Fruit fly (Drosophila melanogaster) whole organism, embryonic: Measurements from ENCODE around the gene CG33269.
A peak's percentile ranks its signal among the peaks of the same experiment; 100 is the strongest.

Source experiments
- ATbp ChIP-seq: fragments of 200-800 bp; sonication (Bioruptor generic); optimal IDR thresholded peaks from 2 replicates; lab custom pipeline; 2017; ENCODE audit warnings: missing biosample characterization, mild to moderate bottlenecking, missing genetic modification characterization, missing genetic modification reagents
- BEAF-32 ChIP-seq: fragments of 200-800 bp; sonication (Bioruptor generic); optimal IDR thresholded peaks from 3 replicates; lab custom pipeline; 2017; ENCODE audit warnings: missing biosample characterization, missing genetic modification characterization, mild to moderate bottlenecking, moderate library complexity, missing genetic modification reagents
- CG10147 ChIP-seq: fragments of 200-800 bp; sonication (Bioruptor generic); optimal IDR thresholded peaks from 2 replicates; lab custom pipeline; 2019; ENCODE audit warnings: missing biosample characterization, mild to moderate bottlenecking, missing genetic modification characterization, moderate library complexity
- CG10321 ChIP-seq: fragments of 200-800 bp; sonication (Bioruptor generic); IDR thresholded peaks from 2 replicates; pipeline ENCODE4 v1.3.6; 2022; ENCODE audit warnings: missing biosample characterization, missing genetic modification characterization
- CG13296 ChIP-seq: fragments of 200-800 bp; sonication (Bioruptor generic); optimal IDR thresholded peaks from 3 replicates; lab custom pipeline; 2018; ENCODE audit warnings: missing biosample characterization, mild to moderate bottlenecking, missing genetic modification characterization
- CG14710 ChIP-seq: fragments of 200-800 bp; sonication (Bioruptor generic); optimal IDR thresholded peaks from 3 replicates; lab custom pipeline; 2019; ENCODE audit warnings: missing biosample characterization, mild to moderate bottlenecking, missing genetic modification characterization, moderate library complexity
- CG14860 ChIP-seq: fragments of 200-800 bp; sonication (Bioruptor generic); IDR thresholded peaks from 3 replicates; pipeline ENCODE4 v1.3.6; 2022; ENCODE audit warnings: missing biosample characterization, missing genetic modification characterization; ENCODE audit not compliant: partially characterized antibody
- CG15514 ChIP-seq: fragments of 200-800 bp; sonication (Bioruptor generic); optimal IDR thresholded peaks from 3 replicates; lab custom pipeline; 2017; ENCODE audit warnings: missing biosample characterization, missing genetic modification characterization, mild to moderate bottlenecking, moderate library complexity, missing genetic modification reagents
- CG15696 ChIP-seq: fragments of 200-800 bp; sonication (Bioruptor generic); optimal IDR thresholded peaks from 2 replicates; lab custom pipeline; 2019; ENCODE audit warnings: missing biosample characterization, mild to moderate bottlenecking, missing genetic modification characterization, moderate library complexity
- CG1603 ChIP-seq: fragments of 200-800 bp; sonication (Bioruptor generic); optimal IDR thresholded peaks from 2 replicates; lab custom pipeline; 2019; ENCODE audit warnings: missing biosample characterization, mild to moderate bottlenecking, missing genetic modification characterization, moderate library complexity
- CG16779 ChIP-seq: fragments of 200-800 bp; sonication (Bioruptor generic); IDR thresholded peaks from 2 replicates; pipeline ENCODE4 v1.3.6; 2022; ENCODE audit warnings: missing biosample characterization, missing genetic modification characterization
- CG17612 ChIP-seq: fragments of 200-800 bp; sonication (Bioruptor generic); IDR thresholded peaks from 2 replicates; pipeline ENCODE4 v1.3.6; 2022; ENCODE audit warnings: missing biosample characterization, missing genetic modification characterization
- CG1792 ChIP-seq: fragments of 200-800 bp; sonication (Bioruptor generic); optimal IDR thresholded peaks from 2 replicates; lab custom pipeline; 2016; ENCODE audit warnings: missing biosample characterization, missing genetic modification characterization
- CG2129 ChIP-seq: fragments of 200-800 bp; sonication (Bioruptor generic); IDR thresholded peaks from 2 replicates; pipeline ENCODE4 v1.3.6; 2022; ENCODE audit warnings: missing biosample characterization, missing genetic modification characterization; ENCODE audit not compliant: partially characterized antibody
- CG2678 ChIP-seq: fragments of 200-800 bp; sonication (Bioruptor generic); optimal IDR thresholded peaks from 3 replicates; lab custom pipeline; 2019; ENCODE audit warnings: missing biosample characterization, mild to moderate bottlenecking, missing genetic modification characterization, moderate library complexity
- CG30020 ChIP-seq: fragments of 200-800 bp; optimal IDR thresholded peaks from 2 replicates; lab custom pipeline; 2019; ENCODE audit warnings: missing biosample characterization, mild to moderate bottlenecking, missing genetic modification characterization, moderate library complexity
- CG33557 ChIP-seq: fragments of 200-800 bp; sonication (Bioruptor generic); optimal IDR thresholded peaks from 2 replicates; lab custom pipeline; 2019; ENCODE audit warnings: missing biosample characterization, mild to moderate bottlenecking, missing genetic modification characterization, moderate library complexity
- CG34224 ChIP-seq: fragments of 200-800 bp; sonication (Bioruptor generic); IDR thresholded peaks from 3 replicates; pipeline ENCODE4 v1.3.6; 2022; ENCODE audit warnings: missing biosample characterization, missing genetic modification characterization; ENCODE audit not compliant: partially characterized antibody
- CG4282 ChIP-seq: fragments of 200-800 bp; sonication (Bioruptor generic); optimal IDR thresholded peaks from 2 replicates; lab custom pipeline; 2016; ENCODE audit warnings: missing biosample characterization, missing genetic modification characterization
- CG4854 ChIP-seq: fragments of 200-800 bp; sonication (Bioruptor generic); optimal IDR thresholded peaks from 2 replicates; lab custom pipeline; 2016; ENCODE audit warnings: missing biosample characterization, missing genetic modification characterization, inconsistent platforms
- CG6654 ChIP-seq: fragments of 200-800 bp; sonication (Bioruptor generic); optimal IDR thresholded peaks from 2 replicates; lab custom pipeline; 2017; ENCODE audit warnings: missing biosample characterization, mild to moderate bottlenecking, missing genetic modification characterization
- CG7928 ChIP-seq: fragments of 200-800 bp; sonication (Bioruptor generic); optimal IDR thresholded peaks from 2 replicates; lab custom pipeline; 2017; ENCODE audit warnings: missing biosample characterization, mild to moderate bottlenecking, missing genetic modification characterization
- CG9215 ChIP-seq: fragments of 200-800 bp; sonication (Bioruptor generic); IDR thresholded peaks from 2 replicates; pipeline ENCODE4 v1.3.6; 2022; ENCODE audit warnings: missing biosample characterization, missing genetic modification characterization
- Dp ChIP-seq: fragments of 200-800 bp; sonication (Bioruptor generic); optimal IDR thresholded peaks from 2 replicates; lab custom pipeline; 2018; ENCODE audit warnings: missing biosample characterization, mild to moderate bottlenecking, missing genetic modification characterization, moderate library complexity
- Drgx ChIP-seq: fragments of 200-800 bp; sonication (Bioruptor generic); IDR thresholded peaks from 2 replicates; pipeline ENCODE4 v1.3.6; 2022; ENCODE audit warnings: missing biosample characterization, missing genetic modification characterization
- Ets97D ChIP-seq: fragments of 200-800 bp; sonication (Bioruptor generic); optimal IDR thresholded peaks from 3 replicates; lab custom pipeline; 2016; ENCODE audit warnings: missing biosample characterization, missing genetic modification characterization
- Fer1 ChIP-seq: fragments of 200-800 bp; sonication (Bioruptor generic); optimal IDR thresholded peaks from 2 replicates; lab custom pipeline; 2017; ENCODE audit warnings: missing biosample characterization, mild to moderate bottlenecking, missing genetic modification characterization
- Fer2 ChIP-seq: fragments of 200-800 bp; sonication (Bioruptor generic); optimal IDR thresholded peaks from 2 replicates; lab custom pipeline; 2018; ENCODE audit warnings: missing biosample characterization, mild to moderate bottlenecking, missing genetic modification characterization, moderate library complexity
- Myb ChIP-seq: fragments of 200-800 bp; sonication (Bioruptor generic); optimal IDR thresholded peaks from 2 replicates; lab custom pipeline; 2016; ENCODE audit warnings: missing biosample characterization, missing genetic modification characterization
- NfI ChIP-seq: fragments of 200-800 bp; sonication (Bioruptor generic); optimal IDR thresholded peaks from 3 replicates; lab custom pipeline; 2018; ENCODE audit warnings: missing biosample characterization, mild to moderate bottlenecking, missing genetic modification characterization, moderate library complexity
- Sox102F ChIP-seq: fragments of 200-800 bp; sonication (Bioruptor generic); optimal IDR thresholded peaks from 2 replicates; lab custom pipeline; 2018; ENCODE audit warnings: missing biosample characterization, mild to moderate bottlenecking, missing genetic modification characterization, moderate library complexity
- Sry-β ChIP-seq: fragments of 200-800 bp; sonication (Bioruptor generic); optimal IDR thresholded peaks from 2 replicates; lab custom pipeline; 2018; ENCODE audit warnings: missing biosample characterization, mild to moderate bottlenecking, missing genetic modification characterization, moderate library complexity
- Stat92E ChIP-seq, 3 experiments: fragments of >200 bp in 2 of 3; fragments of 200-800 bp in 1 of 3; sonication (Bioruptor generic) in 1 of 3; optimal IDR thresholded peaks; 2 replicates each; lab custom pipeline; 2017 to 2019; ENCODE audit warnings: missing biosample characterization in 3 of 3, missing genetic modification characterization in 3 of 3, mild to moderate bottlenecking in 1 of 3, moderate library complexity in 1 of 3
- TFAM ChIP-seq: fragments of 200-800 bp; sonication (Bioruptor generic); optimal IDR thresholded peaks from 2 replicates; lab custom pipeline; 2017; ENCODE audit warnings: missing biosample characterization, missing genetic modification characterization, inconsistent platforms
- ara ChIP-seq: fragments of 200-800 bp; sonication (Bioruptor generic); IDR thresholded peaks from 2 replicates; pipeline ENCODE4 v1.3.6; 2022; ENCODE audit warnings: missing biosample characterization, missing genetic modification characterization
- chn ChIP-seq: fragments of 200-800 bp; sonication (Bioruptor generic); optimal IDR thresholded peaks from 2 replicates; lab custom pipeline; 2016; ENCODE audit warnings: missing biosample characterization, missing genetic modification characterization
- croc ChIP-seq: fragments of 200-800 bp; sonication (Bioruptor generic); conservative IDR thresholded peaks from 3 replicates; pipeline ENCODE4 v1.3.6; 2022; ENCODE audit warnings: missing biosample characterization, missing genetic modification characterization
- danr ChIP-seq: fragments of 200-800 bp; sonication (Bioruptor generic); IDR thresholded peaks from 2 replicates; pipeline ENCODE4 v1.3.6; 2022; ENCODE audit warnings: missing biosample characterization, missing genetic modification characterization
- grau ChIP-seq: fragments of 200-800 bp; optimal IDR thresholded peaks from 3 replicates; lab custom pipeline; 2019; ENCODE audit warnings: missing biosample characterization, mild to moderate bottlenecking, missing genetic modification characterization, moderate library complexity
- grn ChIP-seq: fragments of 200-800 bp; sonication (Bioruptor generic); optimal IDR thresholded peaks from 3 replicates; lab custom pipeline; 2017; ENCODE audit warnings: missing biosample characterization, missing genetic modification characterization
- lola ChIP-seq, 3 experiments: fragments of >200 bp in 2 of 3; fragments of 200-800 bp in 1 of 3; sonication (Bioruptor generic) in 1 of 3; optimal IDR thresholded peaks; 2 replicates each; lab custom pipeline; 2017 to 2019; ENCODE audit warnings: missing biosample characterization in 3 of 3, missing genetic modification characterization in 3 of 3, mild to moderate bottlenecking in 1 of 3, moderate library complexity in 1 of 3
- onecut ChIP-seq: fragments of 200-800 bp; sonication (Bioruptor generic); IDR thresholded peaks from 2 replicates; pipeline ENCODE4 v1.3.6; 2022; ENCODE audit warnings: missing biosample characterization, missing genetic modification characterization
- pros ChIP-seq: fragments of 200-800 bp; sonication (Bioruptor generic); optimal IDR thresholded peaks from 3 replicates; lab custom pipeline; 2019; ENCODE audit warnings: missing biosample characterization, mild to moderate bottlenecking, missing genetic modification characterization, moderate library complexity
- rib ChIP-seq: fragments of 200-800 bp; sonication (Bioruptor generic); IDR thresholded peaks from 2 replicates; pipeline ENCODE4 v1.3.6; 2022; ENCODE audit warnings: missing biosample characterization, missing genetic modification characterization
- sr ChIP-seq: fragments of 200-800 bp; sonication (Bioruptor generic); IDR thresholded peaks from 3 replicates; pipeline ENCODE4 v1.3.6; 2022; ENCODE audit warnings: missing biosample characterization, missing genetic modification characterization
- trh ChIP-seq: fragments of 200-800 bp; sonication (Bioruptor generic); optimal IDR thresholded peaks from 2 replicates; lab custom pipeline; 2016; ENCODE audit warnings: missing biosample characterization, missing genetic modification characterization
- tup ChIP-seq: fragments of 200-800 bp; sonication (Bioruptor generic); optimal IDR thresholded peaks from 2 replicates; lab custom pipeline; 2016; ENCODE audit warnings: missing biosample characterization, mild to moderate bottlenecking, missing genetic modification characterization, moderate library complexity
- unc-4 ChIP-seq: fragments of 200-800 bp; sonication (Bioruptor generic); IDR thresholded peaks from 2 replicates; pipeline ENCODE4 v1.3.6; 2022; ENCODE audit warnings: missing biosample characterization, missing genetic modification characterization; ENCODE audit not compliant: partially characterized antibody
- unpg ChIP-seq: fragments of 200-800 bp; sonication (Bioruptor generic); optimal IDR thresholded peaks from 3 replicates; lab custom pipeline; 2018; ENCODE audit warnings: missing biosample characterization, mild to moderate bottlenecking, missing genetic modification characterization, moderate library complexity
- zfh1 ChIP-seq: fragments of 200-800 bp; sonication (Bioruptor generic); IDR thresholded peaks from 3 replicates; pipeline ENCODE4 v1.3.6; 2022; ENCODE audit warnings: missing biosample characterization, missing genetic modification characterization

The CG33269 gene

DNA sequence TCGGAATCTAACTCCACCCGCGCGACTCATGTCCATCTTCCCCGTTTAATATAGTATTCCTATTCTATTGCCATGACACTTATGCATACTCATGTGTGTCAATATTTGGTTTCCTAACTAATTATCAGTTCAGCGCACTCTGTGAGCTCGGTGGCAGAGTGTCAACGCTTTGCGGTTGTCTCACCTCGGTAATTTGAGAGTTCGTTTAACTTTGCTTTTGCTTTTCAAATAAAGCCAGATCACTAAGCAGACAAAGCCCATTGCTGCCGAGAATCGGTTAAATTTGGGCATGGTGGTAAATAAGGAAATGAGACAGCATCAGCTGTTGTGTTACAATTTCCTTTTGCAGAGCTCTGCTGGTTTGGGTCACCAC lies 41.7 kb downstream of the CG33269 start (continued):
- TF ChIP-seq Stat92E (GFP tag; optimal IDR thresholded peaks at IDR 0.05; lab: Kevin White, UChicago) (no peak), NfI (GFP tag; lab: Kevin White, UChicago) (no peak), unc-4 (GFP tag; lab: Robert Waterston, UW) (no peak), grau (tag; lab: Kevin White, UChicago) (peak; percentile 1), onecut (peak; percentile 29; the same call in 1 of the 2 replicates), CG34224 (GFP tag; lab: Robert Waterston, UW) (no peak), croc (GFP tag; lab: Robert Waterston, UW) (no peak), CG4282 (GFP tag; lab: Kevin White, UChicago) (no peak), CG13296 (peak; percentile 55), CG6654 (GFP tag; lab: Kevin White, UChicago) (no peak), Ets97D (GFP tag; lab: Kevin White, UChicago) (no peak), CG2129 (GFP tag; lab: Robert Waterston, UW) (no peak), Fer1 (peak; percentile 54), tup (GFP tag; lab: Kevin White, UChicago) (no peak), trh (GFP tag; lab: Kevin White, UChicago) (no peak), Sry-β (no peak), ATbp (GFP tag; lab: Kevin White, UChicago) (peak; percentile 79), Fer2 (tag; lab: Kevin White, UChicago) (no peak), chn (GFP tag; lab: Kevin White, UChicago) (no peak), CG33557 (GFP tag; lab: Kevin White, UChicago) (peak; percentile 64), Myb (GFP tag; lab: Kevin White, UChicago) (no peak), pros (GFP tag; lab: Kevin White, UChicago) (no peak), CG17612 (GFP tag; lab: Robert Waterston, UW) (no peak), CG14860 (GFP tag; lab: Robert Waterston, UW) (no peak), CG15696 (tag; lab: Kevin White, UChicago) (peak; percentile 10), Drgx (GFP tag; lab: Robert Waterston, UW) (no peak), sr (GFP tag; lab: Robert Waterston, UW) (no peak), lola (GFP tag; optimal IDR thresholded peaks at IDR 0.05; lab: Kevin White, UChicago) (peak in 1 of 3 experiments; percentile 12), CG9215 (no peak), rib (GFP tag; lab: Robert Waterston, UW) (no peak), TFAM (GFP tag; lab: Kevin White, UChicago) (no peak), CG7928 (GFP tag; lab: Kevin White, UChicago) (no peak), danr (no peak), CG1603 (tag; lab: Kevin White, UChicago) (peak; percentile 40), grn (GFP tag; lab: Kevin White, UChicago) (no peak), zfh1 (GFP tag; lab: Robert Waterston, UW) (no peak), Sox102F (GFP tag; lab: Kevin White, UChicago) (no peak), CG10321 (GFP tag; lab: Robert Waterston, UW) (no peak), ara (0 out of 2 replicates have a peak, but pooled peaks have one; percentile 38), CG4854 (GFP tag; lab: Kevin White, UChicago) (peak; percentile 2), CG15514 (GFP tag; lab: Kevin White, UChicago) (peak; percentile 54), Dp (no peak), CG30020 (tag; lab: Kevin White, UChicago) (no peak), unpg (GFP tag; lab: Kevin White, UChicago) (peak; percentile 38), CG1792 (no peak), CG14710 (tag; lab: Kevin White, UChicago) (peak; percentile 27), BEAF-32 (no peak), CG10147 (GFP tag; lab: Kevin White, UChicago) (peak; percentile 22), CG16779 (GFP tag; lab: Robert Waterston, UW) (no peak), CG2678 (peak; percentile 44)
